Worm (Caenorhabditis elegans) whole organism, L1 larva: Measurements from ENCODE around the gene R02F2.4.

Source experiments
- ama-1 ChIP-seq: fragments of 150-350 bp; optimal IDR thresholded peaks from 2 replicates; lab custom pipeline; 2014
- ceh-88 ChIP-seq: fragments of 200-800 bp; sonication (Bioruptor generic); IDR thresholded peaks from 2 replicates; pipeline ENCODE4 v1.3.6; 2022; ENCODE audit warnings: missing genetic modification characterization, missing compliant biosample characterization
- nhr-76 ChIP-seq: sonication (generic microtip); optimal IDR thresholded peaks from 2 replicates; lab custom pipeline; 2017; ENCODE audit warnings: missing biosample characterization, missing genetic modification characterization
- unc-62 ChIP-seq: fragments of 150-350 bp; optimal IDR thresholded peaks from 2 replicates; lab custom pipeline; 2014; ENCODE audit warnings: missing biosample characterization, missing genetic modification reagents, missing genetic modification characterization
- zip-4 ChIP-seq: fragments of 200-800 bp; sonication (Bioruptor generic); optimal IDR thresholded peaks from 2 replicates; lab custom pipeline; 2018; ENCODE audit warnings: mild to moderate bottlenecking, missing genetic modification characterization, moderate library complexity, missing compliant biosample characterization

DNA sequence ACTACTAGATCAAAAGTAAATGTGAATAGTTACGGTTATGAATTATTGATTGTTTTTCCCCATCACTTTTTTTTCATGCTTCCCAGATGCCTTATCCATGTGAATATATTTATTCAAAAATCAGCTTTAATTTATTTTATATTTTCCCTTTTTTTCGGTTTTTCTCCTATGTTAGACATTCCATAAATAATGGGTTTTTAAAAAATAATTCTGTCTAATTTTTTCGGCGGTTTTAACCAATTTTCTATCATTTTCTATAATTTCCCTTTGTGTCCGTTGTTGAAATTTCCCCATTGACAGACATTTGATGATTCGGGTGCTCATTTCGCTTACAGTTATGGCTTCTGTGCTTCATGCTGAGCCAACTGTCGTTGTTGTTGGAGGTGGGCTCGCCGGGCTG lies 23.0 kb upstream of the R02F2.4 start, which contains the start of gene F48E8.3:
- TF ChIP-seq nhr-76 (tag; lab: Kevin White, UChicago) (no peak), zip-4 (no peak), ama-1 (lab: Kevin White, UChicago) (no peak), unc-62 (GFP tag; lab: Kevin White, UChicago) (no peak), ceh-88 (GFP tag; lab: Robert Waterston, UW) (no peak)
